Fruit fly (Drosophila melanogaster) whole organism, embryonic: ENCODE data around the gene mol.

Experiments
- Abd-B ChIP-seq: fragments of 200-800 bp; sonication (Bioruptor generic); optimal IDR thresholded peaks from 2 replicates; lab custom pipeline; 2018; ENCODE audit warnings: missing biosample characterization, mild to moderate bottlenecking, missing genetic modification characterization, moderate library complexity
- Bdp1 ChIP-seq: fragments of 200-800 bp; sonication (Bioruptor generic); optimal IDR thresholded peaks from 3 replicates; lab custom pipeline; 2016; ENCODE audit warnings: missing biosample characterization, missing genetic modification characterization
- CG10274 ChIP-seq: fragments of 200-800 bp; sonication (Bioruptor generic); optimal IDR thresholded peaks from 3 replicates; lab custom pipeline; 2017; ENCODE audit warnings: missing biosample characterization, mild to moderate bottlenecking, missing genetic modification characterization
- CG10565 ChIP-seq: fragments of 200-800 bp; sonication (Bioruptor generic); optimal IDR thresholded peaks from 3 replicates; lab custom pipeline; 2016; ENCODE audit warnings: missing biosample characterization, mild to moderate bottlenecking, missing genetic modification characterization
- CG11398 ChIP-seq: fragments of 200-800 bp; sonication (Bioruptor generic); optimal IDR thresholded peaks from 2 replicates; lab custom pipeline; 2016; ENCODE audit warnings: missing biosample characterization, missing genetic modification characterization
- CG12155 ChIP-seq: fragments of 200-800 bp; sonication (Bioruptor generic); optimal IDR thresholded peaks from 3 replicates; lab custom pipeline; 2016; ENCODE audit warnings: missing biosample characterization, missing genetic modification characterization
- CG13287 ChIP-seq: fragments of 200-800 bp; sonication (Bioruptor generic); IDR thresholded peaks from 2 replicates; pipeline ENCODE4 v1.3.6; 2022; ENCODE audit warnings: missing biosample characterization, missing genetic modification characterization; ENCODE audit not compliant: partially characterized antibody
- CG13424 ChIP-seq: fragments of 200-800 bp; sonication (Bioruptor generic); optimal IDR thresholded peaks from 2 replicates; lab custom pipeline; 2019; ENCODE audit warnings: missing biosample characterization, mild to moderate bottlenecking, missing genetic modification characterization, moderate library complexity
- CG13775 ChIP-seq: fragments of 200-800 bp; sonication (Bioruptor generic); optimal IDR thresholded peaks from 3 replicates; lab custom pipeline; 2017; ENCODE audit warnings: missing biosample characterization, mild to moderate bottlenecking, missing genetic modification characterization
- CG14710 ChIP-seq: fragments of 200-800 bp; sonication (Bioruptor generic); optimal IDR thresholded peaks from 3 replicates; lab custom pipeline; 2019; ENCODE audit warnings: missing biosample characterization, mild to moderate bottlenecking, missing genetic modification characterization, moderate library complexity
- CG1529 ChIP-seq: fragments of 200-800 bp; sonication (Bioruptor generic); optimal IDR thresholded peaks from 3 replicates; lab custom pipeline; 2018; ENCODE audit warnings: missing biosample characterization, missing genetic modification characterization
- CG2889 ChIP-seq: fragments of 200-800 bp; sonication (Bioruptor generic); IDR thresholded peaks from 3 replicates; pipeline ENCODE4 v1.3.6; 2022; ENCODE audit warnings: missing biosample characterization, missing genetic modification characterization
- CG30020 ChIP-seq: fragments of 200-800 bp; optimal IDR thresholded peaks from 2 replicates; lab custom pipeline; 2019; ENCODE audit warnings: missing biosample characterization, mild to moderate bottlenecking, missing genetic modification characterization, moderate library complexity
- CG31224 ChIP-seq: fragments of 200-800 bp; sonication (Bioruptor generic); IDR thresholded peaks from 2 replicates; pipeline ENCODE4 v1.3.6; 2022; ENCODE audit warnings: missing biosample characterization, missing genetic modification characterization
- CG31388 ChIP-seq: fragments of 200-800 bp; sonication (Bioruptor generic); optimal IDR thresholded peaks from 2 replicates; lab custom pipeline; 2016; ENCODE audit warnings: missing biosample characterization, missing genetic modification characterization
- CG4707 ChIP-seq: fragments of 200-800 bp; sonication (Bioruptor generic); optimal IDR thresholded peaks from 2 replicates; lab custom pipeline; 2018; ENCODE audit warnings: missing biosample characterization, mild to moderate bottlenecking, missing genetic modification characterization, moderate library complexity
- CG4820 ChIP-seq: fragments of 200-800 bp; sonication (Bioruptor generic); optimal IDR thresholded peaks from 3 replicates; lab custom pipeline; 2016; ENCODE audit warnings: missing biosample characterization, missing genetic modification characterization
- CG7786 ChIP-seq: fragments of 200-800 bp; sonication (Bioruptor generic); optimal IDR thresholded peaks from 2 replicates; lab custom pipeline; 2016; ENCODE audit warnings: missing biosample characterization, missing genetic modification characterization
- CG8359 ChIP-seq: fragments of 200-800 bp; sonication (Bioruptor generic); optimal IDR thresholded peaks from 2 replicates; lab custom pipeline; 2017; ENCODE audit warnings: missing biosample characterization, mild to moderate bottlenecking, missing genetic modification characterization, borderline replicate concordance
- CG9817 ChIP-seq: fragments of 200-800 bp; sonication (Bioruptor generic); optimal IDR thresholded peaks from 2 replicates; lab custom pipeline; 2018; ENCODE audit warnings: missing biosample characterization, mild to moderate bottlenecking, missing genetic modification characterization, moderate library complexity
- Deaf1 ChIP-seq: fragments of 200-800 bp; optimal IDR thresholded peaks from 3 replicates; lab custom pipeline; 2019; ENCODE audit warnings: missing biosample characterization, mild to moderate bottlenecking, missing genetic modification characterization, moderate library complexity
- Dek ChIP-seq: fragments of 200-800 bp; sonication (Bioruptor generic); optimal IDR thresholded peaks from 3 replicates; lab custom pipeline; 2019; ENCODE audit warnings: missing biosample characterization, mild to moderate bottlenecking, missing genetic modification characterization, moderate library complexity
- Dfd ChIP-seq, 2 experiments: fragments of >200 bp; optimal IDR thresholded peaks; 2 replicates each; lab custom pipeline; 2017; ENCODE audit warnings: missing biosample characterization in 2 of 2, missing genetic modification characterization in 2 of 2
- Gsc ChIP-seq: fragments of 200-800 bp; sonication (Bioruptor generic); IDR thresholded peaks from 2 replicates; pipeline ENCODE4 v1.3.6; 2022; ENCODE audit warnings: missing biosample characterization, missing genetic modification characterization
- Hey ChIP-seq: fragments of 200-800 bp; sonication (Bioruptor generic); optimal IDR thresholded peaks from 3 replicates; lab custom pipeline; 2018; ENCODE audit warnings: missing biosample characterization, mild to moderate bottlenecking, missing genetic modification characterization
- HmgD ChIP-seq: fragments of 200-800 bp; sonication (Bioruptor generic); optimal IDR thresholded peaks from 3 replicates; lab custom pipeline; 2016; ENCODE audit warnings: missing biosample characterization, missing genetic modification characterization
- Hsf ChIP-seq: fragments of 200-800 bp; sonication (Bioruptor generic); optimal IDR thresholded peaks from 3 replicates; lab custom pipeline; 2016; ENCODE audit warnings: missing biosample characterization, missing genetic modification characterization
- NC2β ChIP-seq: fragments of 200-800 bp; sonication (Bioruptor generic); optimal IDR thresholded peaks from 2 replicates; lab custom pipeline; 2016; ENCODE audit warnings: missing biosample characterization, missing genetic modification characterization
- Nf-YB ChIP-seq: fragments of 200-800 bp; sonication (Bioruptor generic); optimal IDR thresholded peaks from 3 replicates; lab custom pipeline; 2019; ENCODE audit warnings: missing biosample characterization, mild to moderate bottlenecking, missing genetic modification characterization, moderate library complexity
- Optix ChIP-seq: fragments of 200-800 bp; sonication (Bioruptor generic); IDR thresholded peaks from 3 replicates; pipeline ENCODE4 v1.3.6; 2022; ENCODE audit warnings: missing biosample characterization, missing genetic modification characterization
- Usf ChIP-seq: fragments of 200-800 bp; sonication (Bioruptor generic); optimal IDR thresholded peaks from 2 replicates; lab custom pipeline; 2017; ENCODE audit warnings: missing genotype, missing biosample characterization, missing genetic modification characterization
- ap ChIP-seq: fragments of 200-800 bp; sonication (Bioruptor generic); IDR thresholded peaks from 2 replicates; pipeline ENCODE4 v1.3.6; 2022; ENCODE audit warnings: missing biosample characterization, missing genetic modification characterization
- bab2 ChIP-seq: fragments of 200-800 bp; sonication (Bioruptor generic); optimal IDR thresholded peaks from 2 replicates; lab custom pipeline; 2016; ENCODE audit warnings: missing biosample characterization, missing genetic modification characterization
- bbx ChIP-seq: fragments of 200-800 bp; sonication (Bioruptor generic); IDR thresholded peaks from 2 replicates; pipeline ENCODE4 v1.3.6; 2022; ENCODE audit warnings: missing biosample characterization, missing genetic modification characterization; ENCODE audit not compliant: partially characterized antibody
- ci ChIP-seq: fragments of 200-800 bp; sonication (Bioruptor generic); IDR thresholded peaks from 3 replicates; pipeline ENCODE4 v1.3.6; 2022; ENCODE audit warnings: missing biosample characterization, missing genetic modification characterization
- corto ChIP-seq: fragments of 200-800 bp; sonication (Bioruptor generic); optimal IDR thresholded peaks from 2 replicates; lab custom pipeline; 2016; ENCODE audit warnings: missing biosample characterization, mild to moderate bottlenecking, missing genetic modification characterization, moderate library complexity
- gcm2 ChIP-seq: fragments of 200-800 bp; sonication (Bioruptor generic); optimal IDR thresholded peaks from 2 replicates; lab custom pipeline; 2016; ENCODE audit warnings: missing biosample characterization, missing genetic modification characterization
- insv ChIP-seq, 2 experiments: fragments of 200-800 bp; sonication (Bioruptor generic); optimal IDR thresholded peaks; 3 replicates each; lab custom pipeline; 2016 to 2018; ENCODE audit warnings: missing biosample characterization in 2 of 2, missing genetic modification characterization in 2 of 2
- lov ChIP-seq, 2 experiments: fragments of 200-800 bp in 1 of 2; fragments of >200 bp in 1 of 2; sonication (Bioruptor generic) in 1 of 2; IDR thresholded peaks in 1 of 2; optimal IDR thresholded peaks in 1 of 2; 2 replicates in 1 of 2; 3 replicates in 1 of 2; pipeline versions ENCODE4 v1.3.6 to Lab custom; 2017 to 2022; ENCODE audit warnings: missing biosample characterization in 1 of 2, missing genetic modification characterization in 1 of 2
- org-1 ChIP-seq: fragments of 200-800 bp; sonication (Bioruptor generic); optimal IDR thresholded peaks from 2 replicates; lab custom pipeline; 2017; ENCODE audit warnings: missing biosample characterization, missing genetic modification characterization
- pan ChIP-seq, 4 experiments: fragments of >200 bp in 3 of 4; fragments of 200-800 bp in 1 of 4; sonication (Bioruptor generic) in 1 of 4; optimal IDR thresholded peaks in 3 of 4; IDR thresholded peaks in 1 of 4; 2 replicates each; pipeline versions ENCODE4 v1.3.6 to Lab custom; 2017 to 2022; ENCODE audit warnings: missing biosample characterization in 2 of 4, missing genetic modification characterization in 2 of 4, mixed read lengths in 1 of 4
- ro ChIP-seq: fragments of 200-800 bp; sonication (Bioruptor generic); IDR thresholded peaks from 2 replicates; pipeline ENCODE4 v1.3.6; 2022; ENCODE audit warnings: missing biosample characterization, missing genetic modification characterization
- row ChIP-seq: fragments of 200-800 bp; sonication (Bioruptor generic); IDR thresholded peaks from 3 replicates; pipeline ENCODE4 v1.3.6; 2022; ENCODE audit warnings: missing biosample characterization, missing genetic modification characterization
- salm ChIP-seq: fragments of 200-800 bp; sonication (Bioruptor generic); optimal IDR thresholded peaks from 2 replicates; lab custom pipeline; 2018; ENCODE audit warnings: missing biosample characterization, mild to moderate bottlenecking, missing genetic modification characterization
- sisA ChIP-seq: fragments of 200-800 bp; sonication (Bioruptor generic); IDR thresholded peaks from 2 replicates; pipeline ENCODE4 v1.3.6; 2022; ENCODE audit warnings: missing biosample characterization, missing genetic modification characterization
- tx ChIP-seq: fragments of 200-800 bp; sonication (Bioruptor generic); optimal IDR thresholded peaks from 2 replicates; lab custom pipeline; 2016; ENCODE audit warnings: missing biosample characterization, missing genetic modification characterization
- wek ChIP-seq: fragments of 200-800 bp; sonication (Bioruptor generic); optimal IDR thresholded peaks from 3 replicates; lab custom pipeline; 2018; ENCODE audit warnings: missing biosample characterization, mild to moderate bottlenecking, missing genetic modification characterization, moderate library complexity
- yki ChIP-seq: fragments of >200 bp; optimal IDR thresholded peaks from 3 replicates; lab custom pipeline; 2018

mol gene

dm6 chr2L:14995594-14996463, 1.5 kb downstream of the mol start (continued):
- TF ChIP-seq Dfd (GFP tag; optimal IDR thresholded peaks at IDR 0.05; lab: Kevin White, UChicago) (no peak), wek (GFP tag; lab: Kevin White, UChicago) (peak; percentile 74), pan (optimal IDR thresholded peaks at IDR 0.05; lab: Kevin White, UChicago) (no peak), pan (GFP tag; optimal IDR thresholded peaks at IDR 0.05 in 1 of 2, IDR thresholded peaks at IDR 0.05 in 1 of 2) (peak in 1 of 2 experiments; percentile 94), CG2889 (GFP tag; lab: Robert Waterston, UW) (peak; percentile 72; the same call in 2 of the 3 replicates), Bdp1 (GFP tag; lab: Kevin White, UChicago) (no peak), insv (GFP tag; optimal IDR thresholded peaks at IDR 0.05; lab: Kevin White, UChicago) (no peak), Hsf (GFP tag; lab: Kevin White, UChicago) (peak; percentile 53), Optix (peak; percentile 84), Dek (tag; lab: Kevin White, UChicago) (peak; percentile 87), Deaf1 (tag; lab: Kevin White, UChicago) (peak; percentile 71), CG1529 (GFP tag; lab: Kevin White, UChicago) (peak; percentile 87), CG31224 (GFP tag; lab: Robert Waterston, UW) (peak; percentile 73; the same call in 1 of the 2 replicates), salm (tag; lab: Kevin White, UChicago) (peak; percentile 86), CG10274 (GFP tag; lab: Kevin White, UChicago) (peak; percentile 42), CG9817 (tag; lab: Kevin White, UChicago) (peak; percentile 73), CG31388 (GFP tag; lab: Kevin White, UChicago) (peak; percentile 76), bbx (GFP tag; lab: Robert Waterston, UW) (peak; percentile 41; the same call in 1 of the 2 replicates), CG4707 (GFP tag; lab: Kevin White, UChicago) (peak; percentile 53), lov (optimal IDR thresholded peaks at IDR 0.05; lab: Kevin White, UChicago) (no peak), lov (GFP tag; IDR thresholded peaks at IDR 0.05; lab: Robert Waterston, UW) (peak; percentile 73), CG10565 (peak; percentile 42), CG13287 (peak; percentile 26; the same call in 1 of the 2 replicates), yki (lab: Kevin White, UChicago) (no peak), bab2 (GFP tag; lab: Kevin White, UChicago) (peak; percentile 36), Hey (tag; lab: Kevin White, UChicago) (peak; percentile 35), Gsc (GFP tag; lab: Robert Waterston, UW) (peak; percentile 80), CG30020 (tag; lab: Kevin White, UChicago) (peak; percentile 46), Abd-B (GFP tag; lab: Kevin White, UChicago) (peak; percentile 90), CG7786 (GFP tag; lab: Kevin White, UChicago) (peak; percentile 9), HmgD (GFP tag; lab: Kevin White, UChicago) (peak; percentile 51), ap (GFP tag; lab: Robert Waterston, UW) (peak; percentile 92), corto (GFP tag; lab: Kevin White, UChicago) (peak; percentile 37), CG8359 (GFP tag; lab: Kevin White, UChicago) (peak; percentile 73), gcm2 (GFP tag; lab: Kevin White, UChicago) (peak; percentile 19), sisA (GFP tag; lab: Robert Waterston, UW) (peak; percentile 95), CG13775 (GFP tag; lab: Kevin White, UChicago) (peak; percentile 83), CG13424 (tag; lab: Kevin White, UChicago) (peak; percentile 93), row (GFP tag; lab: Robert Waterston, UW) (peak; percentile 96), CG12155 (GFP tag; lab: Kevin White, UChicago) (peak; percentile 69), CG14710 (peak; percentile 88), NC2β (GFP tag; lab: Kevin White, UChicago) (peak; percentile 27), tx (GFP tag; lab: Kevin White, UChicago) (peak; percentile 26), Nf-YB (GFP tag; lab: Kevin White, UChicago) (peak; percentile 74), CG4820 (GFP tag; lab: Kevin White, UChicago) (peak; percentile 90), org-1 (peak; percentile 86), CG11398 (GFP tag; lab: Kevin White, UChicago) (peak; percentile 55), Usf (GFP tag; lab: Kevin White, UChicago) (peak; percentile 53), ro (GFP tag; lab: Robert Waterston, UW) (peak; percentile 87), ci (peak; percentile 95)
